Fruit fly (Drosophila melanogaster) whole organism, wandering third instar larva: ENCODE results near the gene CG14435.

Experiments
- Abd-B ChIP-seq: fragments of >200 bp; optimal IDR thresholded peaks from 2 replicates; lab custom pipeline; 2017; ENCODE audit warnings: missing biosample characterization, missing genetic modification characterization
- CG32264 ChIP-seq: fragments of 200-800 bp; sonication (Bioruptor generic); optimal IDR thresholded peaks from 2 replicates; lab custom pipeline; 2016; ENCODE audit warnings: missing biosample characterization, missing genetic modification characterization
- CrebA ChIP-seq: fragments of 200-800 bp; sonication (Bioruptor generic); optimal IDR thresholded peaks from 2 replicates; lab custom pipeline; 2016; ENCODE audit warnings: missing biosample characterization, mild to moderate bottlenecking, missing genetic modification characterization, borderline replicate concordance
- Dfd ChIP-seq: fragments of >200 bp; optimal IDR thresholded peaks from 2 replicates; lab custom pipeline; 2017; ENCODE audit warnings: missing biosample characterization, missing genetic modification characterization
- GATAd ChIP-seq: sonication (Bioruptor generic); optimal IDR thresholded peaks from 2 replicates; lab custom pipeline; 2016; ENCODE audit warnings: missing biosample characterization, missing genetic modification characterization
- HLH106 ChIP-seq: fragments of 200-800 bp; optimal IDR thresholded peaks from 3 replicates; lab custom pipeline; 2019; ENCODE audit warnings: missing biosample characterization, mild to moderate bottlenecking, missing genetic modification characterization, moderate library complexity
- Hnf4 ChIP-seq: fragments of 200-800 bp; sonication (Bioruptor generic); optimal IDR thresholded peaks from 2 replicates; lab custom pipeline; 2016; ENCODE audit warnings: missing biosample characterization, mild to moderate bottlenecking, missing genetic modification characterization
- Hr78 ChIP-seq: fragments of >200 bp; optimal IDR thresholded peaks from 2 replicates; lab custom pipeline; 2017; ENCODE audit warnings: missing biosample characterization, missing genetic modification characterization
- Hr83 ChIP-seq: fragments of 200-300 bp; sonication (Bioruptor generic); optimal IDR thresholded peaks from 2 replicates; lab custom pipeline; 2016; ENCODE audit warnings: missing biosample characterization, mild to moderate bottlenecking, missing genetic modification characterization, moderate library complexity; ENCODE audit not compliant: poor library complexity, severe bottlenecking
- Jra ChIP-seq: sonication (Bioruptor generic); optimal IDR thresholded peaks from 2 replicates; lab custom pipeline; 2016; ENCODE audit warnings: missing biosample characterization, missing genetic modification characterization
- Mio ChIP-seq: sonication (Bioruptor generic); optimal IDR thresholded peaks from 2 replicates; lab custom pipeline; 2016; ENCODE audit warnings: missing biosample characterization, missing genetic modification characterization
- N ChIP-seq: fragments of >200 bp; optimal IDR thresholded peaks from 2 replicates; lab custom pipeline; 2018; ENCODE audit warnings: missing biosample characterization, missing external identifiers, missing genetic modification characterization
- OdsH ChIP-seq: fragments of 200-800 bp; sonication (Bioruptor generic); optimal IDR thresholded peaks from 2 replicates; lab custom pipeline; 2016; ENCODE audit warnings: missing biosample characterization, mild to moderate bottlenecking, missing genetic modification characterization
- Rel ChIP-seq, 2 experiments: fragments of 200-800 bp; sonication (Bioruptor generic) in 1 of 2; optimal IDR thresholded peaks; 2 replicates in 1 of 2; 3 replicates in 1 of 2; lab custom pipeline; 2016 to 2019; ENCODE audit warnings: mild to moderate bottlenecking in 2 of 2, missing biosample characterization in 2 of 2, missing genetic modification characterization in 2 of 2, moderate library complexity in 1 of 2
- Sp1 ChIP-seq: fragments of 200-800 bp; sonication (Bioruptor generic); optimal IDR thresholded peaks from 3 replicates; lab custom pipeline; 2019; ENCODE audit warnings: missing biosample characterization, mild to moderate bottlenecking, missing genetic modification characterization, moderate library complexity
- dl ChIP-seq, 2 experiments: fragments of 175-275, 200-275 bp in 1 of 2; fragments of 200-275 bp in 1 of 2; sonication (Bioruptor generic); optimal IDR thresholded peaks; lab custom pipeline; 2018; ENCODE audit warnings: mild to moderate bottlenecking in 2 of 2, missing biosample characterization in 2 of 2, missing genetic modification characterization in 2 of 2, moderate library complexity in 2 of 2; ENCODE audit not compliant: partially characterized antibody in 2 of 2, insufficient read depth in 1 of 2
- ey ChIP-seq: fragments of 200-800 bp; sonication (Bioruptor generic); optimal IDR thresholded peaks from 2 replicates; lab custom pipeline; 2016; ENCODE audit warnings: missing biosample characterization, missing genetic modification characterization
- foxo ChIP-seq, 2 experiments: fragments of 200-800 bp; sonication (Bioruptor generic); optimal IDR thresholded peaks; 2 replicates in 1 of 2; 3 replicates in 1 of 2; lab custom pipeline; 2016 to 2017; ENCODE audit warnings: missing biosample characterization in 2 of 2, missing genetic modification characterization in 2 of 2
- h ChIP-seq: fragments of 200-800 bp; sonication (Bioruptor generic); optimal IDR thresholded peaks from 3 replicates; lab custom pipeline; 2016; ENCODE audit warnings: missing biosample characterization, mild to moderate bottlenecking, missing genetic modification characterization
- jim ChIP-seq: fragments of 175-275, 200-325 bp; sonication (Bioruptor generic); optimal IDR thresholded peaks from 2 replicates; lab custom pipeline; 2016; ENCODE audit warnings: missing biosample characterization, mild to moderate bottlenecking, missing genetic modification characterization
- pan ChIP-seq: fragments of >200 bp; optimal IDR thresholded peaks from 2 replicates; lab custom pipeline; 2017
- psq ChIP-seq: fragments of 200-800 bp; sonication (Bioruptor generic); optimal IDR thresholded peaks from 3 replicates; lab custom pipeline; 2017; ENCODE audit warnings: missing biosample characterization, mild to moderate bottlenecking, missing genetic modification characterization, moderate library complexity
- rgr ChIP-seq: fragments of 200-800 bp; sonication (Bioruptor generic); optimal IDR thresholded peaks from 3 replicates; lab custom pipeline; 2016; ENCODE audit warnings: missing biosample characterization, mild to moderate bottlenecking, missing genetic modification characterization
- sage ChIP-seq: fragments of 200-800 bp; sonication (Bioruptor generic); optimal IDR thresholded peaks from 2 replicates; lab custom pipeline; 2016; ENCODE audit warnings: missing biosample characterization, mild to moderate bottlenecking, missing genetic modification characterization
- tai ChIP-seq: sonication (Bioruptor generic); optimal IDR thresholded peaks from 2 replicates; lab custom pipeline; 2016; ENCODE audit warnings: missing biosample characterization, missing genetic modification characterization
- usp ChIP-seq: fragments of >200 bp; optimal IDR thresholded peaks from 2 replicates; lab custom pipeline; 2017; ENCODE audit warnings: missing biosample characterization, missing genetic modification characterization
- woc ChIP-seq: sonication (Bioruptor generic); optimal IDR thresholded peaks from 2 replicates; lab custom pipeline; 2016; ENCODE audit warnings: missing biosample characterization, mild to moderate bottlenecking, missing genetic modification characterization

CG14435 gene

DNA sequence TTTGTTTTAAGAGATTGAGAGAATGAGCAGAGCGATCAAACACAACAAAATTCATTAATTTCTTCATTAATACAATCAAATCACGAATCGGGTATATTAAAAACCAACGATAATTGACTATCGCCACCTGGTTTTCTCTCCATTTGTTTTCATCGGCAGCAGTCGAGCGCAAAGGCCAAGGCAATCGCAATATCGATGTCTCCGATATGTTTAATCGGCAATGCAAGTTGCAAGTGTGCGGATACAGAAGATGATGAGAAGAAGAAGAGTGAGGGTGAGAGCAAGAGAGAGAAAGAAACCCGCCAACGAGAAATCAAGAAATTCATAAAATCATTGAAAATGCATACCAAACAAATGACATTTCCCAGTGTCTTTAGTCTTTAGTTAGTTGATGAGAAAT lies 32.1 kb upstream of the CG14435 start:
- TF ChIP-seq Hr83 (GFP tag; lab: Kevin White, UChicago) (peak; percentile 4), psq (GFP tag; lab: Kevin White, UChicago) (peak; percentile 16), woc (GFP tag; lab: Kevin White, UChicago) (peak; percentile 7), Hnf4 (GFP tag; lab: Kevin White, UChicago) (peak; percentile 17), tai (no peak), GATAd (no peak), Jra (GFP tag; lab: Kevin White, UChicago) (peak; percentile 29)

DNA sequence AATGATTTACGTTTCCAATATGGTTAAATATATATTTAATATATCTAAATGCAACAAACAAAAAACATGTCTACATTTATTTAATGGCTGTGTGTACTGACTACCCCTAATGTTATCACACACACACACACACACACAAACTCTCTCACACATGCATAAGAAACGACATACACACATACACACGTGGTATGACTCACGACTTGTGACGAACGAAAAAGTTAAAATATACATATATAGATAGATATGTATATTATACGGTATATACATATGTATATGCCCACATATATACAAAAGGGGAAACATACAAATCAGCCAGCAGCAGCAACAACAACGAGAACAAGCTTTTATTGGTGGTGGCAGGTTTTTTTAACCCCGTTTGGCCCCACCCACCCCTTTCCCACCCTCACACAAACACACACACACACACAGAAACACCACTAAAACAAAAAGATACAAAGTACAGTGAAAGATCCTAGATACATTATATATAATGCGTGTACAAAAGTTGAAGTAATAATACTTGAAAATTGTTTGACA lies 31.3 kb upstream of the CG14435 start:
- TF ChIP-seq foxo (GFP tag; optimal IDR thresholded peaks at IDR 0.05; lab: Kevin White, UChicago) (peak in 1 of 2 experiments; percentile 24), psq (GFP tag; lab: Kevin White, UChicago) (no peak), HLH106 (tag; lab: Kevin White, UChicago) (peak; percentile 19), usp (GFP tag; lab: Kevin White, UChicago) (no peak), Rel (GFP tag; optimal IDR thresholded peaks at IDR 0.05; lab: Kevin White, UChicago) (no peak), Rel (tag; optimal IDR thresholded peaks at IDR 0.05; lab: Kevin White, UChicago) (peak; percentile 7), rgr (GFP tag; lab: Kevin White, UChicago) (no peak), CrebA (GFP tag; lab: Kevin White, UChicago) (no peak), Sp1 (GFP tag; lab: Kevin White, UChicago) (peak; percentile 8)

DNA sequence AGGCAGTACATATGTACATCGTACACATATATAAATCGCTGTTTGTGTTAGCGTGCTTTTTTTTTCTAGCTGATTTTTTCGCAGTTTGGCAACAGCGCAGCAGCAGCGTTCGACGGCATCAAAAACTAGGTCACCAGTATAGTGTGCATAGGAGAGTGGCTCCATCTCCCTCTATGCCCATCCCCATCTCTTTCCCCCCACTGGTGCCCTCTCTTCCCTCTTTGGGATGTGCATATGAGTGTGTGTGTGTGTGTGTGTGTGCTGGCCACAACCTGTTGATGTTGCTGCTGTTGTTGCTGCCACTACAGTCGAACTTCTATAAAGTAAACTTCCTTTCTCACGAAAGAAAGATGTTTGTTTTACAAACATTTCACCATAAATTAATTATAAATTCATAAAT lies 28.0 kb upstream of the CG14435 start:
- peak; percentile 75 for TF ChIP-seq Dfd (GFP tag; lab: Kevin White, UChicago)
- TF ChIP-seq Hr78 (GFP tag; lab: Kevin White, UChicago): no peak
- TF ChIP-seq, all 38 proteins: peak for 1

DNA sequence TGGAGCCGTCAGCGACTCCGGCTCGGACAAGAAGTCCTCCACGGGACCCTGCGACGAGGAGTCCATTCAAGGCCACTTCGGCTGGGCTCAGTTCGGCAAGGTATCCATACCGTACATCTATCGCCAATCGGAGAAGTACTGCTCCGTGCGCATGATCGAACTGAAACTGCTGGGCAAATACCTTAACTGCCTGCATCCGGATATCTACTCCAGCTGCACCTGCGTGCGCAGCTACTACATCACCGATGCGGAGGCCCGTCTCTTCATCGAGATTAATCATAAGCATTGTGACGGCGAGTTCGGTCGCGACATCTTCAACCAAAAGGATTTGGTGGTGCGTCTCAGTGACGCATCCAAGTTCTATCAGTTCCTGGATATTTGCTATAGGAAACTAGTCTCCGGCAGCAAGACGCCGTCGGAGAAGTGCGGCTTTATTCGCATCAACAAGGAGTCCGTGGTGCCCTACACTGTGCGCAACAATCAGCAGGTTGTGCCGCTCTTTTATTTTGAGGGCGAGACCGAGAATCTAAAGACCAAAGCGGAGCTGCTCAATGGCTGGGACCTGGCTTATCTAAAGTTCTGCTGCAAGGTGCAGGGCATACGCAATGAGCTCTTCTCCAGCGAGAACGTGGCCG lies 26.2 kb upstream of the CG14435 start:
- no peak for TF ChIP-seq Abd-B
- TF ChIP-seq foxo (GFP tag; optimal IDR thresholded peaks at IDR 0.05; lab: Kevin White, UChicago): no peak
- TF ChIP-seq pan: no peak
- no peak for TF ChIP-seq ey (GFP tag; lab: Kevin White, UChicago)
- TF ChIP-seq woc (GFP tag; lab: Kevin White, UChicago): no peak
- TF ChIP-seq CG32264 (GFP tag; lab: Kevin White, UChicago): no peak
- TF ChIP-seq jim: no peak
- no peak for TF ChIP-seq OdsH (GFP tag; lab: Kevin White, UChicago)
- no peak for TF ChIP-seq dl (GFP tag; optimal IDR thresholded peaks at IDR 0.05; lab: Kevin White, UChicago; ENCODE audit: insufficient read depth in 1 of 2, partially characterized antibody in 2 of 2)
- no peak for TF ChIP-seq CrebA (GFP tag; lab: Kevin White, UChicago)
- TF ChIP-seq Dfd (GFP tag; lab: Kevin White, UChicago): no peak
- TF ChIP-seq GATAd: no peak
- no peak for TF ChIP-seq h (GFP tag; lab: Kevin White, UChicago)
- TF ChIP-seq N (GFP tag; lab: Kevin White, UChicago): no peak
- TF ChIP-seq Mio (GFP tag; lab: Kevin White, UChicago): no peak
- no peak for TF ChIP-seq sage (GFP tag; lab: Kevin White, UChicago)

DNA sequence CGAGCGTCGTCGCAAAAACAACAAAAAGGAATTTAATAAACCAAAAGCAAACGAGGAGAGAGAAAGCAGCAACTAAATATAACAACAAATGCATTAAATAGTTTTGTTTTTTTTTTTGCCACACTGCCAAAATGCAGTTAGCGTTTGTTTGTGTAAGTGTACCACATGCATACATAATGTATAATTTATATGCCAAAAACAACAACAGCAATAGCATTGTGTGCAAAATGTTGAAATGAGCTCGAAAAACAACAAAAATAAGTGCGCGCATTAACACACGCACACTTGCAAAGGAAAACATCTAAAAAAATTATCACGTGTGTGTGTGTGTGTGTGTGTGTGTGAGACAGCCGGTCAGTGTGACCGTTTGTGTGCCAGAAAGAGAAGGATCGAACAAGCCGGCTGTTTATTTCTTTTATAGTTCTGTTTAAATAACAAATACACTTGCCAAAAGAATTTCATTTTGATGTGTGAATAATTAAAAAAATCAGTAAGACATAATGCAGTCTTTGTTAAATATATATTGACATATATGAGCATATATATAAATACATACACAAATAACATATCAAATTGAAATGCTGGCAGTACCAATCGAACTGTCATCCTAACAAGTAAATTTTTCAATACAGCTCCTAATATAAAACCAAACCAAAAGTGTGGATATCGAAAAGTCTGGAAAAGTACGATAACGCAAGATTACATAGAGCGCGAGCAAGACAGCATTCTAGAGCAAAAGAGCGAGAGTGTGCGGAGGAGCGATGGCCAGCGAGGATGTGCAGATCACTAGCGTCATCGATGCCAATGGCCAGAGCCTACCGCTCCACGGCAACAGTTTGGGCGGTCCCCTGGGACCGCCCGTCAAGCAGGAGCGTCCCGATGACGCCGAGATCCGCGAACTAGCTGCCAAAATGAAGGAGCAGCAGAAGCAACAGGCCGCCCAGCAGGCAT lies 25.2 kb upstream of the CG14435 start:
- TF ChIP-seq Dfd (GFP tag; lab: Kevin White, UChicago) (peak; percentile 26), Mio (GFP tag; lab: Kevin White, UChicago) (no peak)
